Worm (Caenorhabditis elegans) whole organism, mixed stage, embryonic: ENCODE data around the gene mcm-5.
A peak's percentile ranks its signal among the peaks of the same experiment; 100 is the strongest.

Experiments used
- M03D4.4 ChIP-seq: sonication (generic microtip); optimal IDR thresholded peaks from 2 replicates; lab custom pipeline; 2017; ENCODE audit warnings: mild to moderate bottlenecking, missing genetic modification characterization, missing compliant biosample characterization
- bed-3 ChIP-seq: fragments of 200-800 bp; sonication (Bioruptor generic); optimal IDR thresholded peaks from 3 replicates; lab custom pipeline; 2018; ENCODE audit warnings: mild to moderate bottlenecking, missing genetic modification characterization, moderate library complexity, missing compliant biosample characterization
- blmp-1 ChIP-seq: fragments of 150-350 bp; optimal IDR thresholded peaks from 2 replicates; lab custom pipeline; 2014; ENCODE audit warnings: missing biosample characterization, missing genetic modification characterization
- ceh-39 ChIP-seq: fragments of 150-350 bp; optimal IDR thresholded peaks from 2 replicates; lab custom pipeline; 2014; ENCODE audit warnings: missing biosample characterization, missing genetic modification characterization
- ceh-43 ChIP-seq: fragments of 200-800 bp; sonication (Bioruptor generic); optimal IDR thresholded peaks from 2 replicates; lab custom pipeline; 2018; ENCODE audit warnings: mild to moderate bottlenecking, missing genetic modification characterization, moderate library complexity, missing compliant biosample characterization
- ceh-83 ChIP-seq: fragments of 200-800 bp; sonication (Bioruptor generic); optimal IDR thresholded peaks from 2 replicates; lab custom pipeline; 2018; ENCODE audit warnings: mild to moderate bottlenecking, missing genetic modification characterization, missing compliant biosample characterization
- ces-1 ChIP-seq: fragments of 150-350 bp; optimal IDR thresholded peaks from 2 replicates; lab custom pipeline; 2014; ENCODE audit warnings: missing biosample characterization, missing genetic modification reagents, missing genetic modification characterization
- cnd-1 ChIP-seq: fragments of 200-800 bp; sonication (Bioruptor generic); optimal IDR thresholded peaks from 2 replicates; lab custom pipeline; 2018; ENCODE audit warnings: mild to moderate bottlenecking, missing genetic modification characterization, missing compliant biosample characterization
- drap-1 ChIP-seq: fragments of 200-800 bp; sonication (Bioruptor generic); optimal IDR thresholded peaks from 3 replicates; lab custom pipeline; 2018; ENCODE audit warnings: mild to moderate bottlenecking, missing genetic modification characterization, missing compliant biosample characterization
- elt-1 ChIP-seq: sonication (generic microtip); optimal IDR thresholded peaks from 2 replicates; lab custom pipeline; 2017; ENCODE audit warnings: missing genetic modification characterization, mild to moderate bottlenecking, missing compliant biosample characterization, antibody characterized with exemption, moderate library complexity, borderline replicate concordance; ENCODE audit not compliant: insufficient read depth
- elt-3 ChIP-seq: fragments of 150-350 bp; optimal IDR thresholded peaks from 2 replicates; lab custom pipeline; 2014; ENCODE audit warnings: missing biosample characterization, missing genetic modification characterization
- flh-1 ChIP-seq: fragments of 200-800 bp; sonication (Bioruptor generic); optimal IDR thresholded peaks from 2 replicates; lab custom pipeline; 2018; ENCODE audit warnings: mild to moderate bottlenecking, missing genetic modification characterization, moderate library complexity, missing compliant biosample characterization
- ham-2 ChIP-seq: fragments of 200-800 bp; sonication (Bioruptor generic); optimal IDR thresholded peaks from 2 replicates; lab custom pipeline; 2018; ENCODE audit warnings: mild to moderate bottlenecking, missing genetic modification characterization, missing compliant biosample characterization
- hlh-1 ChIP-seq: fragments of 150-350 bp; optimal IDR thresholded peaks from 2 replicates; lab custom pipeline; 2014; ENCODE audit warnings: missing biosample characterization, missing genetic modification reagents, missing genetic modification characterization
- lin-13 ChIP-seq: fragments of 150-350 bp; optimal IDR thresholded peaks from 2 replicates; lab custom pipeline; 2014; ENCODE audit warnings: missing biosample characterization, missing genetic modification characterization
- lin-32 ChIP-seq: fragments of 200-800 bp; sonication (Bioruptor generic); optimal IDR thresholded peaks from 2 replicates; lab custom pipeline; 2018; ENCODE audit warnings: mild to moderate bottlenecking, missing genetic modification characterization, missing compliant biosample characterization
- lsy-2 ChIP-seq: fragments of 150-350 bp; optimal IDR thresholded peaks from 2 replicates; lab custom pipeline; 2014; ENCODE audit warnings: missing biosample characterization, missing genetic modification characterization
- mab-5 ChIP-seq: fragments of 150-350 bp; optimal IDR thresholded peaks from 2 replicates; lab custom pipeline; 2014; ENCODE audit warnings: missing biosample characterization, missing genetic modification characterization
- mep-1 ChIP-seq: fragments of 150-350 bp; optimal IDR thresholded peaks from 2 replicates; lab custom pipeline; 2017; ENCODE audit warnings: missing biosample characterization, missing genetic modification reagents, missing genetic modification characterization, inconsistent platforms
- mls-2 ChIP-seq: sonication (generic microtip); optimal IDR thresholded peaks from 2 replicates; lab custom pipeline; 2016; ENCODE audit warnings: mild to moderate bottlenecking, missing genetic modification characterization, moderate library complexity, missing compliant biosample characterization
- nhr-12 ChIP-seq: fragments of 150-350 bp; optimal IDR thresholded peaks from 2 replicates; lab custom pipeline; 2014; ENCODE audit warnings: missing biosample characterization, missing genetic modification characterization
- nhr-2 ChIP-seq: fragments of 150-350 bp; optimal IDR thresholded peaks from 2 replicates; lab custom pipeline; 2014; ENCODE audit warnings: missing biosample characterization, missing genetic modification characterization
- nhr-237 ChIP-seq: fragments of 150-350 bp; optimal IDR thresholded peaks from 2 replicates; lab custom pipeline; 2014; ENCODE audit warnings: missing biosample characterization, missing genetic modification characterization
- nhr-28 ChIP-seq: fragments of 150-350 bp; optimal IDR thresholded peaks from 2 replicates; lab custom pipeline; 2014; ENCODE audit warnings: missing biosample characterization, missing genetic modification characterization
- nhr-76 ChIP-seq: sonication (generic microtip); optimal IDR thresholded peaks from 2 replicates; lab custom pipeline; 2017; ENCODE audit warnings: missing biosample characterization, missing genetic modification characterization
- pha-4 ChIP-seq: fragments of 150-350 bp; optimal IDR thresholded peaks from 2 replicates; lab custom pipeline; 2018; ENCODE audit warnings: missing biosample characterization, missing genetic modification reagents, missing genetic modification characterization
- sem-2 ChIP-seq: fragments of 200-800 bp; sonication (Bioruptor generic); optimal IDR thresholded peaks from 2 replicates; lab custom pipeline; 2018; ENCODE audit warnings: mild to moderate bottlenecking, missing genetic modification characterization, missing compliant biosample characterization
- snpc-4 ChIP-seq: fragments of 150-350 bp; optimal IDR thresholded peaks from 2 replicates; lab custom pipeline; 2014; ENCODE audit warnings: missing biosample characterization, missing genetic modification characterization
- sptf-1 ChIP-seq: sonication (generic microtip); optimal IDR thresholded peaks from 2 replicates; lab custom pipeline; 2017; ENCODE audit warnings: mild to moderate bottlenecking, missing genetic modification characterization, moderate library complexity, missing compliant biosample characterization
- tbx-8 ChIP-seq: fragments of 200-800 bp; sonication (Bioruptor generic); optimal IDR thresholded peaks from 2 replicates; lab custom pipeline; 2018; ENCODE audit warnings: mild to moderate bottlenecking, missing genetic modification characterization, moderate library complexity, missing compliant biosample characterization
- unc-120 ChIP-seq: sonication (generic microtip); optimal IDR thresholded peaks from 2 replicates; lab custom pipeline; 2017; ENCODE audit warnings: missing genetic modification characterization, missing compliant biosample characterization; ENCODE audit not compliant: poor library complexity, severe bottlenecking
- unc-39 ChIP-seq: fragments of 150-350 bp; optimal IDR thresholded peaks from 2 replicates; lab custom pipeline; 2014; ENCODE audit warnings: missing biosample characterization, missing genetic modification characterization
- unc-62 ChIP-seq: fragments of 150-350 bp; optimal IDR thresholded peaks from 2 replicates; lab custom pipeline; 2014; ENCODE audit warnings: missing biosample characterization, missing genetic modification reagents, missing genetic modification characterization
- zip-8 ChIP-seq: fragments of 150-350 bp; optimal IDR thresholded peaks from 2 replicates; lab custom pipeline; 2014; ENCODE audit warnings: missing biosample characterization, missing genetic modification characterization
- ztf-11 ChIP-seq: fragments of 150-350 bp; optimal IDR thresholded peaks from 2 replicates; lab custom pipeline; 2014; ENCODE audit warnings: missing biosample characterization, missing genetic modification characterization

mcm-5 gene

DNA sequence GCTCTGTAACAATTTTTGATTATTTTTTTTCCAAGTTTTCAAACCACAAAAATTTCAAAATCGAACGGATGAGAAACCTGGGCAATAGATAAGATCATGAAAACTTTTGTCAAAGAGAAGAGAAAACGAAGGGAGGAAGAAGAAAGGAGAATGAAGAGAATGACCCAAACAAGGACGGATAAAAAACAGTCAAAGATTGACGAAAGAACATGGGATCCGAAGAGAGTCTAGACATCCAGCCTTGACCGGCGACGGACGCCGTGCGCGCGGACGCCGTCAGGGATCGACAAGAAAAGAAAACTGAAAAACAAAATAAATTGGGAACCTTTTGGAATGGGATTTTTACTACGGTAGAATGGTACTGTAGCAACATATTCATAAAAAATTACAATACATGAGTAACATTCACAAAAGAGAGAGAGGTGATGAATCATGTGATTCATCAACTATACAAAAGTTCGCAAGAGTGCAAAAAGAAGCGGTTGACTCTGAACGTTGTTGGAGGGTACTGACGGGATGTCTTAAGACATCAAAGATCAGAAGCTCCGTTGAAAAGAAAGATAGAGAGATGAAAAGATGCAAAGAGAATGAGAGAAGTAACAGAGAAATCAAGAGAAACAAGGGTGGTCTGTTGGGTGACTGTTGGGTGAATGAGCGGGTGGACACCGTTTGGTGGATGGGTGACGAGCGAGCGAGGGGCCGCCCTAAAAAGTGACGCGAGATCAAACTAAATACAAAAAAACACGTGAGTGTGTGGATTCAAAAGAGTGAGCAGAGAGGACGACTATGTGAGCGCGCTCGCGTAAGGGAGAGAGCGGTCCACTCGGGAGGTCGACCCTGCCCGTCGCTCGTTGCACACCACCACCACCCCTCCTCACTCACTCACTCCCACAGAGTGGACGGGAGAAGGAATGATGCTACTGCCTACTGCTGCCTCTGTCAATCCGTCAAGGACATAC, 10.6 kb downstream of the mcm-5 start, which contains the start of gene sup-26:
TSS of gene sup-26 (minus strand) at position 10 of the 959 bp plus-strand sequence.
- TF ChIP-seq tbx-8 (no peak), nhr-2 (tag; lab: Kevin White, UChicago) (no peak), unc-120 (tag; lab: Kevin White, UChicago) (peak; percentile 68), lin-32 (GFP tag; lab: Kevin White, UChicago) (no peak), mab-5 (no peak), ztf-11 (tag; lab: Kevin White, UChicago) (no peak), sem-2 (GFP tag; lab: Kevin White, UChicago) (no peak), elt-3 (tag; lab: Kevin White, UChicago) (no peak), unc-62 (peak; percentile 67), lsy-2 (tag; lab: Kevin White, UChicago) (peak; percentile 25), elt-1 (tag; lab: Kevin White, UChicago) (no peak), pha-4 (tag; lab: Kevin White, UChicago) (no peak), hlh-1 (peak; percentile 62), ham-2 (peak; percentile 58), M03D4.4 (tag; lab: Kevin White, UChicago) (peak; percentile 73), ces-1 (no peak), blmp-1 (tag; lab: Kevin White, UChicago) (no peak), flh-1 (GFP tag; lab: Kevin White, UChicago) (no peak), mep-1 (tag; lab: Kevin White, UChicago) (peak; percentile 10), ceh-39 (tag; lab: Kevin White, UChicago) (peak; percentile 8), sptf-1 (peak; percentile 45), mls-2 (peak; percentile 36), snpc-4 (tag; lab: Kevin White, UChicago) (no peak), cnd-1 (tag; lab: Kevin White, UChicago) (peak; percentile 49), zip-8 (tag; lab: Kevin White, UChicago) (no peak), nhr-237 (tag; lab: Kevin White, UChicago) (no peak), drap-1 (GFP tag; lab: Kevin White, UChicago) (peak; percentile 35), nhr-76 (tag; lab: Kevin White, UChicago) (no peak), lin-13 (tag; lab: Kevin White, UChicago) (peak; percentile 13), bed-3 (no peak), nhr-28 (tag; lab: Kevin White, UChicago) (no peak), ceh-83 (GFP tag; lab: Kevin White, UChicago) (no peak), unc-39 (tag; lab: Kevin White, UChicago) (no peak), ceh-43 (GFP tag; lab: Kevin White, UChicago) (no peak), nhr-12 (tag; lab: Kevin White, UChicago) (no peak)

ce11 chrIII:4278203-4278602, 12.9 kb downstream of the mcm-5 start:
- no peak for TF ChIP-seq flh-1 (GFP tag; lab: Kevin White, UChicago)
- TF ChIP-seq ceh-43 (GFP tag; lab: Kevin White, UChicago), result no peak
- TF ChIP-seq nhr-12 (tag; lab: Kevin White, UChicago), result no peak
- no peak for TF ChIP-seq ceh-39 (tag; lab: Kevin White, UChicago)
- no peak for TF ChIP-seq mab-5
- no peak for TF ChIP-seq ces-1
- no peak for TF ChIP-seq blmp-1 (tag; lab: Kevin White, UChicago)
- TF ChIP-seq sptf-1, result no peak
- no peak for TF ChIP-seq hlh-1

DNA sequence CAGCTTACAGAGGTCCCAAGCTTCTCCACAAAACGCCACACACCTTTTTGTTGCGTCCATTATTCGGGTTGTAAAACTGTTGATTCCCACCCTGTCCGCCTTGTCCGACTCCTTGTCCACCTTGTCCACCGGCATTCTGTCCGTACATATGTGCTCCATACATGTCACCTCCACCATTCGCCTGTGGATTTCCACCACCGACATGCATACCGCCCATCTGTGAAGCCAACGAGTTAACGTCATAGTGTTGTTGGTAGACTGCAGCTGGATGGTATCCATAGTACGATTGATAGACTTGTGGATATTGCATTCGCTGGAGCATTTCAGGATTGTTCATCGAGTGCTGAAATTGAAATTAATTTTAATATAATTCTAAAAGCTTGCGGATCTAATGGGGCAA, 13.3 kb downstream of the mcm-5 start:
- TF ChIP-seq ces-1, result no peak
- peak; percentile 44 for TF ChIP-seq M03D4.4 (tag; lab: Kevin White, UChicago)
